Worm (Caenorhabditis elegans): ENCODE results near the gene C45H4.18.
"Not testable (repeated sequence)": the region's sequence is repeated elsewhere in the genome, so short reads cannot be mapped to it uniquely, and the experiment has no call there.

Gene C45H4.18

ce11 chrV:2132675-2133074 lies 42.7 kb upstream of the C45H4.18 start:
- no peak for TF ChIP-seq fos-1 (tag; optimal IDR thresholded peaks at IDR 0.05)
- peak; percentile 12 for TF ChIP-seq hmg-11 (tag; optimal IDR thresholded peaks at IDR 0.05)

ce11 chrV:2133512-2133911 lies 41.8 kb upstream of the C45H4.18 start:
- TF ChIP-seq elt-2 (tag; optimal IDR thresholded peaks at IDR 0.05), result peak; percentile 5
- no peak for TF ChIP-seq skn-1 (tag; optimal IDR thresholded peaks at IDR 0.05)
- TF ChIP-seq jun-1 (tag; optimal IDR thresholded peaks at IDR 0.05), result peak; percentile 28
- peak; percentile 86 for TF ChIP-seq nfya-1 (tag; optimal IDR thresholded peaks at IDR 0.05; ENCODE audit: insufficient read depth)
- TF ChIP-seq hmg-11 (tag; optimal IDR thresholded peaks at IDR 0.05), result peak; percentile 80
- peak; percentile 7 for TF ChIP-seq tbx-2 (tag; optimal IDR thresholded peaks at IDR 0.05)
- peak; percentile 11 for TF ChIP-seq pqm-1 (tag; optimal IDR thresholded peaks at IDR 0.05)
- TF ChIP-seq zag-1 (tag; optimal IDR thresholded peaks at IDR 0.05), result no peak
- peak; percentile 68 for TF ChIP-seq fkh-10 (GFP tag; optimal IDR thresholded peaks at IDR 0.05)
- TF ChIP-seq ceh-16 (tag; optimal IDR thresholded peaks at IDR 0.05), result no peak
- TF ChIP-seq lin-39 (tag; optimal IDR thresholded peaks at IDR 0.05), result peak; percentile 74
- no peak for TF ChIP-seq lin-15B (tag; optimal IDR thresholded peaks at IDR 0.05)
- no peak for TF ChIP-seq nhr-23 (tag; optimal IDR thresholded peaks at IDR 0.05)
- TF ChIP-seq mml-1 (tag; optimal IDR thresholded peaks at IDR 0.05), result peak; percentile 93
- no peak for TF ChIP-seq ceh-28 (tag; optimal IDR thresholded peaks at IDR 0.05)
- TF ChIP-seq snpc-4 (tag; optimal IDR thresholded peaks at IDR 0.05), result peak; percentile 50
- peak; percentile 42 for TF ChIP-seq egl-5 (tag; optimal IDR thresholded peaks at IDR 0.05)
- TF ChIP-seq mdl-1 (tag; optimal IDR thresholded peaks at IDR 0.05), result peak; percentile 49
- TF ChIP-seq pha-4 (tag; optimal IDR thresholded peaks at IDR 0.05), result peak; percentile 50

- TF ChIP-seq lin-39 (tag; optimal IDR thresholded peaks at IDR 0.05), result peak; percentile 56
- TF ChIP-seq zag-1 (tag; optimal IDR thresholded peaks at IDR 0.05), result no peak
- TF ChIP-seq nfya-1 (tag; optimal IDR thresholded peaks at IDR 0.05; ENCODE audit: insufficient read depth), result peak; percentile 35
Observed at ce11 chrV:2134340-2134739, 41.0 kb upstream of the C45H4.18 start.

ce11 chrV:2135323-2135722 lies 40.0 kb upstream of the C45H4.18 start:
- peak; percentile 52 for TF ChIP-seq nfya-1 (tag; optimal IDR thresholded peaks at IDR 0.05; ENCODE audit: insufficient read depth)
- no peak for TF ChIP-seq mml-1 (tag; optimal IDR thresholded peaks at IDR 0.05)
- no peak for TF ChIP-seq ama-1 (optimal IDR thresholded peaks at IDR 0.05)
- peak; percentile 86 for TF ChIP-seq jun-1 (tag; optimal IDR thresholded peaks at IDR 0.05)
- TF ChIP-seq lin-39 (tag; optimal IDR thresholded peaks at IDR 0.05), result peak; percentile 39
- TF ChIP-seq elt-2 (tag; optimal IDR thresholded peaks at IDR 0.05), result peak; percentile 11
- no peak for TF ChIP-seq nhr-76 (tag; optimal IDR thresholded peaks at IDR 0.05)
- peak; percentile 54 for TF ChIP-seq hmg-11 (tag; optimal IDR thresholded peaks at IDR 0.05)
- TF ChIP-seq fkh-10 (GFP tag; optimal IDR thresholded peaks at IDR 0.05), result peak; percentile 27
- peak; percentile 23 for TF ChIP-seq snpc-4 (tag; optimal IDR thresholded peaks at IDR 0.05)
- TF ChIP-seq ztf-4 (tag; optimal IDR thresholded peaks at IDR 0.05), result no peak

DNA sequence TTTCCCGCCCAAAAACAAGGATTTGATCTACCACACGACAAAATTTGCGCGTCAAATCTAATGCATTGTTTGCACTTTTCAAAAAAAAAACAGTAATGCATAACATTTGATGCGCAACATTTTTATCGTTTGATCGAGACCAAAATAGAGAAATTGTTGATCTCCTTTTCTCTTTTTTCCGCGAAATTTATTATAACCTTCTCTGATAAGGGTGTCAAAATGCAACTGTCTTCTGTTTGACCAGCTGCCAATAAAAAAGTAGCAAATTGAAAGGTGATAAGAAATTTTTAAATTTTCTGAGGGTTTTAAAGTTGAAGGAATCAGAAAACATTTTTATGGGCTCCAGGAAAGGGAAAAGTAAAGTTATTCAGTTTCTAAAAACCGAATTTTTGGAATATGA lies 38.3 kb upstream of the C45H4.18 start:
- no peak for TF ChIP-seq lin-15B (tag; optimal IDR thresholded peaks at IDR 0.05)
- peak; percentile 59 for TF ChIP-seq nhr-76 (tag; optimal IDR thresholded peaks at IDR 0.05)
- no peak for TF ChIP-seq snpc-4 (tag; optimal IDR thresholded peaks at IDR 0.05)
- TF ChIP-seq elt-2 (tag; optimal IDR thresholded peaks at IDR 0.05), result peak; percentile 10
- TF ChIP-seq skn-1 (tag; optimal IDR thresholded peaks at IDR 0.05), result no peak
- no peak for TF ChIP-seq mml-1 (tag; optimal IDR thresholded peaks at IDR 0.05)

- TF ChIP-seq unc-62 (GFP tag; optimal IDR thresholded peaks at IDR 0.05) (no peak), nhr-43 (tag; optimal IDR thresholded peaks at IDR 0.05; ENCODE audit: poor library complexity, severe bottlenecking) (no peak), nhr-237 (tag; optimal IDR thresholded peaks at IDR 0.05) (no peak), jun-1 (tag; optimal IDR thresholded peaks at IDR 0.05) (peak; percentile 28), pqm-1 (tag; optimal IDR thresholded peaks at IDR 0.05) (no peak), zag-1 (tag; optimal IDR thresholded peaks at IDR 0.05) (no peak)
Observed at ce11 chrV:2138287-2138686, 37.1 kb upstream of the C45H4.18 start.

DNA sequence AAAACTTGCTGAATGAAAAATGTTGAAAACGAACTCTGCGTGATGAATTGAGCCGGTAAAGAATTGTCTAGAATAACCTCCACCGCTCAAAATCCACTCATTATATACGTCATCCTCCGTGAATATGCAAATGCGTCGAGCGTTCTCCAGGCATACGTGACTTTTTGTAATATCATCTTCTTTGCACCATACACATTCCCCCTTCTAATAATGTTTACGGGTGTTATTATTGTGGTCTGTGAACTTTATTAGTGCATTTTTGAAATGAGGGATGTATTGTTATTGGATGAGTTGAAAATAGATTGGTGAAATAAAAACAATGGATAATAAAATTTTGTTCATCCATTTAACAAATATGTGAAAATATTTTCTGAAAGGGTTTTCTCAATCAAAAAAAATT lies 35.4 kb upstream of the C45H4.18 start, which contains the start of gene F22F7.7:
Gene F22F7.7, minus strand, starts transcription at position 125 of the 400 bp plus-strand sequence.
- TF ChIP-seq nhr-23 (tag; optimal IDR thresholded peaks at IDR 0.05) (no peak), jun-1 (tag; optimal IDR thresholded peaks at IDR 0.05) (no peak)

ce11 chrV:2144408-2144807 lies 30.9 kb upstream of the C45H4.18 start, which contains the start of gene F22F7.12:
F22F7.12 (minus strand) TSS chrV:2144508.
- TF ChIP-seq fkh-10 (GFP tag; optimal IDR thresholded peaks at IDR 0.05); ZK546.5 (tag; optimal IDR thresholded peaks at IDR 0.05); elt-3 (tag; optimal IDR thresholded peaks at IDR 0.05): not testable (repeated sequence)

All from whole organism, L3 larva.